Fruit fly (Drosophila melanogaster) whole organism, embryonic: ENCODE data around the gene Dlic.

Source experiments
- Aef1 ChIP-seq: fragments of 200-800 bp; sonication (Bioruptor generic); IDR thresholded peaks from 3 replicates; pipeline ENCODE4 v1.3.6; 2022; ENCODE audit warnings: missing biosample characterization, missing genetic modification characterization
- Bgb ChIP-seq: fragments of 200-800 bp; sonication (Bioruptor generic); IDR thresholded peaks from 2 replicates; pipeline ENCODE4 v1.3.6; 2022; ENCODE audit warnings: missing biosample characterization, missing genetic modification characterization; ENCODE audit not compliant: partially characterized antibody
- CG10267 ChIP-seq: fragments of 200-800 bp; sonication (Bioruptor generic); optimal IDR thresholded peaks from 2 replicates; lab custom pipeline; 2018; ENCODE audit warnings: missing biosample characterization, mild to moderate bottlenecking, missing genetic modification characterization, moderate library complexity
- CG16779 ChIP-seq: fragments of 200-800 bp; sonication (Bioruptor generic); IDR thresholded peaks from 2 replicates; pipeline ENCODE4 v1.3.6; 2022; ENCODE audit warnings: missing biosample characterization, missing genetic modification characterization
- CG16863 ChIP-seq: fragments of 200-800 bp; sonication (Bioruptor generic); optimal IDR thresholded peaks from 3 replicates; lab custom pipeline; 2016; ENCODE audit warnings: missing biosample characterization, missing genetic modification characterization
- CG17385 ChIP-seq: fragments of 200-800 bp; sonication (Bioruptor generic); optimal IDR thresholded peaks from 3 replicates; lab custom pipeline; 2018; ENCODE audit warnings: missing biosample characterization, mild to moderate bottlenecking, missing genetic modification characterization
- CG17802 ChIP-seq: fragments of 200-800 bp; sonication (Bioruptor generic); optimal IDR thresholded peaks from 2 replicates; lab custom pipeline; 2018; ENCODE audit warnings: missing biosample characterization, mild to moderate bottlenecking, missing genetic modification characterization, moderate library complexity
- CG30020 ChIP-seq: fragments of 200-800 bp; optimal IDR thresholded peaks from 2 replicates; lab custom pipeline; 2019; ENCODE audit warnings: missing biosample characterization, mild to moderate bottlenecking, missing genetic modification characterization, moderate library complexity
- CG31365 ChIP-seq: fragments of 200-800 bp; sonication (Bioruptor generic); optimal IDR thresholded peaks from 2 replicates; lab custom pipeline; 2018; ENCODE audit warnings: missing biosample characterization, mild to moderate bottlenecking, missing genetic modification characterization
- CG32772 ChIP-seq: fragments of 200-800 bp; sonication (Bioruptor generic); IDR thresholded peaks from 2 replicates; pipeline ENCODE4 v1.3.6; 2022; ENCODE audit warnings: missing biosample characterization, missing genetic modification characterization
- CG4360 ChIP-seq: fragments of 200-800 bp; sonication (Bioruptor generic); IDR thresholded peaks from 2 replicates; pipeline ENCODE4 v1.3.6; 2022; ENCODE audit warnings: missing biosample characterization, missing genetic modification characterization
- CG6654 ChIP-seq: fragments of 200-800 bp; sonication (Bioruptor generic); optimal IDR thresholded peaks from 2 replicates; lab custom pipeline; 2017; ENCODE audit warnings: missing biosample characterization, mild to moderate bottlenecking, missing genetic modification characterization
- CG7839 ChIP-seq: fragments of 200-800 bp; sonication (Bioruptor generic); optimal IDR thresholded peaks from 3 replicates; lab custom pipeline; 2018; ENCODE audit warnings: missing biosample characterization, mild to moderate bottlenecking, missing genetic modification characterization, moderate library complexity
- CG7928 ChIP-seq: fragments of 200-800 bp; sonication (Bioruptor generic); optimal IDR thresholded peaks from 2 replicates; lab custom pipeline; 2017; ENCODE audit warnings: missing biosample characterization, mild to moderate bottlenecking, missing genetic modification characterization
- CG8290 ChIP-seq, 3 experiments: fragments of 200-800 bp; sonication (Bioruptor generic); optimal IDR thresholded peaks; 2 replicates each; lab custom pipeline; 2016 to 2019; ENCODE audit warnings: missing biosample characterization in 3 of 3, missing genetic modification characterization in 3 of 3, mild to moderate bottlenecking in 2 of 3, moderate library complexity in 1 of 3
- CG8478 ChIP-seq: fragments of >200 bp; optimal IDR thresholded peaks from 2 replicates; lab custom pipeline; 2018
- CG8944 ChIP-seq: fragments of 200-800 bp; sonication (Bioruptor generic); optimal IDR thresholded peaks from 3 replicates; lab custom pipeline; 2016; ENCODE audit warnings: missing biosample characterization, missing genetic modification characterization
- CrebB ChIP-seq: fragments of 200-800 bp; sonication (Bioruptor generic); optimal IDR thresholded peaks from 3 replicates; lab custom pipeline; 2018; ENCODE audit warnings: missing biosample characterization, mild to moderate bottlenecking, missing genetic modification characterization
- Dfd ChIP-seq, 2 experiments: fragments of >200 bp; optimal IDR thresholded peaks; 2 replicates each; lab custom pipeline; 2017; ENCODE audit warnings: missing biosample characterization in 2 of 2, missing genetic modification characterization in 2 of 2
- H2.0 ChIP-seq: fragments of 200-800 bp; sonication (Bioruptor generic); IDR thresholded peaks from 2 replicates; pipeline ENCODE4 v1.3.6; 2022; ENCODE audit warnings: missing biosample characterization, missing genetic modification characterization
- MBD-R2 ChIP-seq: fragments of 200-800 bp; sonication (Bioruptor generic); IDR thresholded peaks from 2 replicates; pipeline ENCODE4 v1.3.6; 2022; ENCODE audit warnings: missing biosample characterization, missing genetic modification characterization
- Med ChIP-seq: fragments of 200-800 bp; sonication (Bioruptor generic); peaks from one replicate; lab custom pipeline; 2016; ENCODE audit warnings: missing biosample characterization, missing genetic modification characterization, mild to moderate bottlenecking, inconsistent platforms, moderate library complexity
- Mrtf ChIP-seq: fragments of 200-800 bp; sonication (Bioruptor generic); IDR thresholded peaks from 3 replicates; pipeline ENCODE4 v1.3.6; 2022; ENCODE audit warnings: missing biosample characterization, missing genetic modification characterization
- Myb ChIP-seq: fragments of 200-800 bp; sonication (Bioruptor generic); optimal IDR thresholded peaks from 2 replicates; lab custom pipeline; 2016; ENCODE audit warnings: missing biosample characterization, missing genetic modification characterization
- Nf-YB ChIP-seq: fragments of 200-800 bp; sonication (Bioruptor generic); optimal IDR thresholded peaks from 3 replicates; lab custom pipeline; 2019; ENCODE audit warnings: missing biosample characterization, mild to moderate bottlenecking, missing genetic modification characterization, moderate library complexity
- Sox102F ChIP-seq: fragments of 200-800 bp; sonication (Bioruptor generic); optimal IDR thresholded peaks from 2 replicates; lab custom pipeline; 2018; ENCODE audit warnings: missing biosample characterization, mild to moderate bottlenecking, missing genetic modification characterization, moderate library complexity
- Trl ChIP-seq, 3 experiments: fragments of >200 bp in 2 of 3; fragments of 200-800 bp in 1 of 3; sonication (Bioruptor generic) in 1 of 3; optimal IDR thresholded peaks; 2 replicates in 1 of 3; 3 replicates in 2 of 3; lab custom pipeline; 2016 to 2017; ENCODE audit warnings: missing biosample characterization in 1 of 3, missing genetic modification characterization in 1 of 3
- YL-1 ChIP-seq: fragments of 200-800 bp; sonication (Bioruptor generic); optimal IDR thresholded peaks from 3 replicates; lab custom pipeline; 2017; ENCODE audit warnings: missing biosample characterization, mild to moderate bottlenecking, missing genetic modification characterization
- aop ChIP-seq: fragments of 200-800 bp; sonication (Bioruptor generic); IDR thresholded peaks from 2 replicates; pipeline ENCODE4 v1.3.6; 2022; ENCODE audit warnings: missing biosample characterization, missing genetic modification characterization
- croc ChIP-seq: fragments of 200-800 bp; sonication (Bioruptor generic); conservative IDR thresholded peaks from 3 replicates; pipeline ENCODE4 v1.3.6; 2022; ENCODE audit warnings: missing biosample characterization, missing genetic modification characterization
- dysf ChIP-seq: fragments of 200-800 bp; sonication (Bioruptor generic); IDR thresholded peaks from 3 replicates; pipeline ENCODE4 v1.3.6; 2022; ENCODE audit warnings: missing biosample characterization, missing genetic modification characterization
- emc ChIP-seq: fragments of 200-800 bp; sonication (Bioruptor generic); optimal IDR thresholded peaks from 2 replicates; lab custom pipeline; 2016; ENCODE audit warnings: missing biosample characterization, missing genetic modification characterization
- ftz-f1 ChIP-seq: fragments of 200-800 bp; sonication (Bioruptor generic); optimal IDR thresholded peaks from 2 replicates; lab custom pipeline; 2016; ENCODE audit warnings: missing biosample characterization, missing genetic modification characterization
- fu2 ChIP-seq: fragments of 200-800 bp; sonication (Bioruptor generic); optimal IDR thresholded peaks from 2 replicates; lab custom pipeline; 2016; ENCODE audit warnings: missing biosample characterization, missing genetic modification characterization
- gsb ChIP-seq: fragments of 200-800 bp; sonication (Bioruptor generic); IDR thresholded peaks from 2 replicates; pipeline ENCODE4 v1.3.6; 2022; ENCODE audit warnings: missing biosample characterization, missing genetic modification characterization
- jumu ChIP-seq: fragments of 200-800 bp; sonication (Bioruptor generic); optimal IDR thresholded peaks from 3 replicates; lab custom pipeline; 2016; ENCODE audit warnings: missing biosample characterization, missing genetic modification characterization
- lola ChIP-seq, 3 experiments: fragments of >200 bp in 2 of 3; fragments of 200-800 bp in 1 of 3; sonication (Bioruptor generic) in 1 of 3; optimal IDR thresholded peaks; 2 replicates each; lab custom pipeline; 2017 to 2019; ENCODE audit warnings: missing biosample characterization in 3 of 3, missing genetic modification characterization in 3 of 3, mild to moderate bottlenecking in 1 of 3, moderate library complexity in 1 of 3
- mirr ChIP-seq: fragments of 200-800 bp; sonication (Bioruptor generic); optimal IDR thresholded peaks from 3 replicates; lab custom pipeline; 2018; ENCODE audit warnings: missing biosample characterization, mild to moderate bottlenecking, missing genetic modification characterization
- nerfin-1 ChIP-seq: fragments of 200-800 bp; sonication (Bioruptor generic); optimal IDR thresholded peaks from 3 replicates; lab custom pipeline; 2019; ENCODE audit warnings: missing biosample characterization, mild to moderate bottlenecking, missing genetic modification characterization, moderate library complexity
- nmo ChIP-seq: fragments of 200-800 bp; sonication (Bioruptor generic); optimal IDR thresholded peaks from 2 replicates; lab custom pipeline; 2018; ENCODE audit warnings: missing biosample characterization, mild to moderate bottlenecking, missing genetic modification characterization, moderate library complexity
- phol ChIP-seq: fragments of 200-800 bp; sonication (Bioruptor generic); optimal IDR thresholded peaks from 3 replicates; lab custom pipeline; 2018; ENCODE audit warnings: missing biosample characterization, mild to moderate bottlenecking, missing genetic modification characterization, moderate library complexity
- pita ChIP-seq: fragments of 200-800 bp; sonication (Bioruptor generic); optimal IDR thresholded peaks from 2 replicates; lab custom pipeline; 2017; ENCODE audit warnings: missing biosample characterization, mild to moderate bottlenecking, missing genetic modification characterization
- pum ChIP-seq: fragments of 200-800 bp; sonication (Bioruptor generic); optimal IDR thresholded peaks from 2 replicates; lab custom pipeline; 2016; ENCODE audit warnings: missing biosample characterization, missing genetic modification characterization
- sens ChIP-seq: fragments of 200-800 bp; sonication (Bioruptor generic); peaks from one replicate; lab custom pipeline; 2016; ENCODE audit warnings: missing biosample characterization, missing genetic modification characterization
- slou ChIP-seq: fragments of 200-800 bp; sonication (Bioruptor generic); optimal IDR thresholded peaks from 3 replicates; lab custom pipeline; 2016; ENCODE audit warnings: missing biosample characterization, missing genetic modification characterization
- sqz ChIP-seq: fragments of 200-800 bp; sonication (Bioruptor generic); optimal IDR thresholded peaks from 3 replicates; lab custom pipeline; 2018; ENCODE audit warnings: missing biosample characterization, mild to moderate bottlenecking, missing genetic modification characterization
- tll ChIP-seq, 2 experiments: fragments of 200-800 bp in 1 of 2; fragments of >200 bp in 1 of 2; sonication (Bioruptor generic) in 1 of 2; optimal IDR thresholded peaks; 2 replicates each; lab custom pipeline; 2017 to 2019; ENCODE audit warnings: missing biosample characterization in 2 of 2, missing genetic modification characterization in 2 of 2, mild to moderate bottlenecking in 1 of 2, moderate library complexity in 1 of 2
- vfl ChIP-seq: fragments of 200-800 bp; sonication (Bioruptor generic); optimal IDR thresholded peaks from 2 replicates; lab custom pipeline; 2016; ENCODE audit warnings: missing biosample characterization, missing genetic modification characterization
- zf30C ChIP-seq: fragments of 200-800 bp; sonication (Bioruptor generic); optimal IDR thresholded peaks from 3 replicates; lab custom pipeline; 2018; ENCODE audit warnings: missing biosample characterization, mild to moderate bottlenecking, missing genetic modification characterization

Dlic gene

DNA sequence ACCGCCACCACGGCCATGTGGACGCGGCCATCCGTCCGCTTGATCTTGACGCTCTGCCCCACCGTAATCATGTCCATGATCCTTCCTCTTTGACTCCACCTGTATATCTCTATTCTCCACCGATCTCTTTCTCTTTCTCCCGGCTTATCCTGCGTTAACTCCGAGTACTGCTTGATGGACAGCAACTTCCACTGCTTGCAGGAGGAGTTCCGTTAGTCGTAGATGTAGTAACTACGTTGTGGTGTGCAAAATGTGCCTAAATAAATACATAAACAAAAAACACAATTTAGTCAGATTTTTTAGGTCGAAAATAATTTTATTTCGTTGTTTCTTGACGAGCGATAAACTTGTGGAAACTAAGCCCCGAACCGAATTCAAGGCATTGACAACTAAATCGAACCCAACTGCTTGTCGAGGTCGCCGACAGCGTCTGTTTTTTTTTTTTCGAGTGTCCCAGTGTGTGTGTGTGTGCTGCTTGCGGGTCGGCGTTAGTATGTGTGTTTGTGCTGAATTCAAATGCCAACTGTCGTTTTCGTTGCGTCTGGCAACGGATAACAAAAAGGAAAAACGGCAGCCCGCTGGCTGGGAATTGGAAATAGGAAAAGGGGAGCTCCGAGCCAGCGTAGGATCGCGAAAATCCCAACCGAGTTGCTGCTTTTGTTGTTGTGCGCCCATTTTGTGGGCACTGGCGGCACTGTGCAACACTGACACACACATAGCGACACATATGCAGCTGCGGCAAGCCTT is 18.2 kb upstream of the Dlic start:
- TF ChIP-seq CG16863 (GFP tag; lab: Kevin White, UChicago) = peak; percentile 10
- peak; percentile 18 for TF ChIP-seq phol
- peak; percentile 16 for TF ChIP-seq CG8290 (GFP tag; optimal IDR thresholded peaks at IDR 0.05; lab: Kevin White, UChicago)
- no peak for TF ChIP-seq CG8290 (tag; optimal IDR thresholded peaks at IDR 0.05; lab: Kevin White, UChicago)
- TF ChIP-seq sens (GFP tag; lab: Kevin White, UChicago) = peak; percentile 66
- TF ChIP-seq mirr (GFP tag; lab: Kevin White, UChicago) = no peak
- TF ChIP-seq pita (GFP tag; lab: Kevin White, UChicago) = no peak
- peak; percentile 26; the same call in 1 of the 2 replicates for TF ChIP-seq MBD-R2 (GFP tag; lab: Robert Waterston, UW)
- no peak for TF ChIP-seq CG8944 (GFP tag; lab: Kevin White, UChicago)
- peak; percentile 85 for TF ChIP-seq ftz-f1 (GFP tag; lab: Kevin White, UChicago)
- TF ChIP-seq CG6654 = no peak
- TF ChIP-seq CG17802 (tag; lab: Kevin White, UChicago) = no peak
- TF ChIP-seq sqz = peak; percentile 92
- TF ChIP-seq vfl (GFP tag; lab: Kevin White, UChicago) = no peak
- TF ChIP-seq CG10267 (tag; lab: Kevin White, UChicago) = peak; percentile 41
- TF ChIP-seq jumu (GFP tag; lab: Kevin White, UChicago) = peak; percentile 23
- no peak for TF ChIP-seq slou (GFP tag; lab: Kevin White, UChicago)
- no peak for TF ChIP-seq fu2 (GFP tag; lab: Kevin White, UChicago)
- no peak for TF ChIP-seq aop (GFP tag; lab: Robert Waterston, UW)
- TF ChIP-seq H2.0 (GFP tag; lab: Robert Waterston, UW) = 0 out of 2 replicates have a peak, but pooled peaks have one; percentile 12
- no peak for TF ChIP-seq emc
- peak; percentile 38 for TF ChIP-seq nmo (GFP tag; lab: Kevin White, UChicago)
- no peak for TF ChIP-seq CrebB (tag; lab: Kevin White, UChicago)
- no peak for TF ChIP-seq tll (GFP tag; optimal IDR thresholded peaks at IDR 0.05; lab: Kevin White, UChicago)
- peak; percentile 80 for TF ChIP-seq CG4360 (GFP tag; lab: Robert Waterston, UW)
- TF ChIP-seq Myb (GFP tag; lab: Kevin White, UChicago) = peak; percentile 73
- TF ChIP-seq CG7928 = no peak
- TF ChIP-seq CG31365 (tag; lab: Kevin White, UChicago) = peak; percentile 93
- TF ChIP-seq CG7839 (tag; lab: Kevin White, UChicago) = no peak
- TF ChIP-seq CG30020 (tag; lab: Kevin White, UChicago) = peak; percentile 3
- TF ChIP-seq Dfd (GFP tag; optimal IDR thresholded peaks at IDR 0.05; lab: Kevin White, UChicago) = peak in 1 of 2 experiments; percentile 54
- TF ChIP-seq nerfin-1 (tag; lab: Kevin White, UChicago) = peak; percentile 95
- TF ChIP-seq pum (GFP tag; lab: Kevin White, UChicago) = no peak
- TF ChIP-seq Sox102F (GFP tag; lab: Kevin White, UChicago) = no peak
- TF ChIP-seq croc (GFP tag; lab: Robert Waterston, UW) = no peak
- TF ChIP-seq CG8478 (lab: Kevin White, UChicago) = peak; percentile 89
- TF ChIP-seq dysf (GFP tag; lab: Robert Waterston, UW) = 0 out of 3 replicates have a peak, but pooled peaks have one; percentile 11
- TF ChIP-seq Nf-YB (GFP tag; lab: Kevin White, UChicago) = no peak
- no peak for TF ChIP-seq Bgb (GFP tag; lab: Robert Waterston, UW)
- no peak for TF ChIP-seq lola (GFP tag; optimal IDR thresholded peaks at IDR 0.05; lab: Kevin White, UChicago)
- no peak for TF ChIP-seq gsb (GFP tag; lab: Robert Waterston, UW)
- TF ChIP-seq CG17385 (GFP tag; lab: Kevin White, UChicago) = no peak
- peak; percentile 81 for TF ChIP-seq CG32772 (GFP tag; lab: Robert Waterston, UW)
- TF ChIP-seq zf30C (GFP tag; lab: Kevin White, UChicago) = no peak
- TF ChIP-seq Med (GFP tag; lab: Kevin White, UChicago) = peak; percentile 68
- no peak for TF ChIP-seq Mrtf (GFP tag; lab: Robert Waterston, UW)
- TF ChIP-seq CG16779 (GFP tag; lab: Robert Waterston, UW) = no peak
- TF ChIP-seq Trl (optimal IDR thresholded peaks at IDR 0.05; lab: Kevin White, UChicago) = no peak
- TF ChIP-seq Trl (GFP tag; optimal IDR thresholded peaks at IDR 0.05; lab: Kevin White, UChicago) = no peak
- peak; percentile 31; the same call in 2 of the 3 replicates for TF ChIP-seq Aef1 (GFP tag; lab: Robert Waterston, UW)
- peak; percentile 22 for TF ChIP-seq YL-1 (GFP tag; lab: Kevin White, UChicago)
